Worm (Caenorhabditis elegans): ENCODE data around the gene F23B12.7.

The F23B12.7 gene

DNA sequence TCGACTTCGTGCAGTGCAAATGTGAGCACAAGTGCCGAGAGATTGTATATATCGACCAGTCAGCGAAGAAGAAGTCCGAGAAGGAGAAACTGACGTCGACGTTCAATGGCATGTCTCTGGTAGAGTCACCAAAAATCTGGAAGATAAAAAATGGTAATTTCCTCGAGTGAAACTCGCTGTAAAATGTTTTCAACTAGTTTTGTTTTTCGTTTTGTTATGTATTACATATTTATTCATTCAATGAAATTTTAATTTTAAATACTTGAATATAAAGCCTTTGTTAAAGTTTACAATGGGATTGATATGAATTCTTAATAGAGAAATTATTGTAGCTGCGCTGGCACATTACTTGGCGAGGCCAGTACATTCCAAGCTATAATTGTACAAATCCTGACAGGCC, 29.6 kb upstream of the F23B12.7 start (continued):
- TF ChIP-seq nhr-80 (tag; optimal IDR thresholded peaks at IDR 0.05) (no peak), F37B4.10 (GFP tag; IDR thresholded peaks at IDR 0.05) (no peak), lsl-1 (GFP tag; optimal IDR thresholded peaks at IDR 0.05) (no peak), ztf-25 (GFP tag; IDR thresholded peaks at IDR 0.05) (no peak), mcd-1 (GFP tag; IDR thresholded peaks at IDR 0.05) (no peak; the same call in 1 of the 2 replicates), chd-7 (tag; optimal IDR thresholded peaks at IDR 0.05) (no peak), cebp-1 (GFP tag; IDR thresholded peaks at IDR 0.05) (no peak), cebp-1 (tag; optimal IDR thresholded peaks at IDR 0.05) (peak; percentile 8), F33H1.4 (GFP tag; IDR thresholded peaks at IDR 0.05) (no peak), madf-3 (GFP tag; IDR thresholded peaks at IDR 0.05) (no peak), B0336.3 (GFP tag; IDR thresholded peaks at IDR 0.05) (no peak), lin-54 (GFP tag; optimal IDR thresholded peaks at IDR 0.05) (peak; percentile 4), K11D2.4 (GFP tag; IDR thresholded peaks at IDR 0.05) (no peak), F23B12.7 (tag; optimal IDR thresholded peaks at IDR 0.05; ENCODE audit: insufficient read depth) (no peak), bed-2 (GFP tag; IDR thresholded peaks at IDR 0.05) (no peak), ceh-58 (GFP tag; IDR thresholded peaks at IDR 0.05) (no peak), ztf-26 (tag; optimal IDR thresholded peaks at IDR 0.05) (no peak), aptf-3 (GFP tag; IDR thresholded peaks at IDR 0.05) (no peak), Y95B8A.8 (GFP tag; IDR thresholded peaks at IDR 0.05) (peak; percentile 83; the same call in 1 of the 2 replicates), ZK185.1 (tag; optimal IDR thresholded peaks at IDR 0.05; ENCODE audit: poor library complexity, severe bottlenecking) (no peak), attf-5 (GFP tag; optimal IDR thresholded peaks at IDR 0.05) (no peak), madf-10 (tag; optimal IDR thresholded peaks at IDR 0.05) (no peak), pbrm-1 (GFP tag; IDR thresholded peaks at IDR 0.05) (peak; percentile 51; the same call in 1 of the 2 replicates), sdz-38 (tag; optimal IDR thresholded peaks at IDR 0.05) (no peak), ekl-4 (GFP tag; IDR thresholded peaks at IDR 0.05) (no peak), dpl-1 (GFP tag; optimal IDR thresholded peaks at IDR 0.05) (no peak), lin-26 (GFP tag; IDR thresholded peaks at IDR 0.05) (no peak), tlf-1 (GFP tag; optimal IDR thresholded peaks at IDR 0.05) (no peak), ccch-3 (GFP tag; optimal IDR thresholded peaks at IDR 0.05) (no peak), F39B2.1 (GFP tag; IDR thresholded peaks at IDR 0.05) (no peak), nfya-1 (tag; optimal IDR thresholded peaks at IDR 0.05; ENCODE audit: borderline replicate concordance, insufficient read depth) (no peak), ets-4 (GFP tag; optimal IDR thresholded peaks at IDR 0.05) (no peak), madf-8 (GFP tag; conservative IDR thresholded peaks at IDR 0.05) (no peak), snpc-3.4 (tag; optimal IDR thresholded peaks at IDR 0.05) (peak; percentile 8), ceh-27 (GFP tag; optimal IDR thresholded peaks at IDR 0.05) (no peak), T26A5.8 (tag; optimal IDR thresholded peaks at IDR 0.05) (no peak), repo-1 (tag; optimal IDR thresholded peaks at IDR 0.05) (peak; percentile 21), C06A6.2 (GFP tag; conservative IDR thresholded peaks at IDR 0.05) (no peak), hsf-1 (GFP tag; IDR thresholded peaks at IDR 0.05) (no peak), attf-6 (GFP tag; IDR thresholded peaks at IDR 0.05) (no peak)

DNA sequence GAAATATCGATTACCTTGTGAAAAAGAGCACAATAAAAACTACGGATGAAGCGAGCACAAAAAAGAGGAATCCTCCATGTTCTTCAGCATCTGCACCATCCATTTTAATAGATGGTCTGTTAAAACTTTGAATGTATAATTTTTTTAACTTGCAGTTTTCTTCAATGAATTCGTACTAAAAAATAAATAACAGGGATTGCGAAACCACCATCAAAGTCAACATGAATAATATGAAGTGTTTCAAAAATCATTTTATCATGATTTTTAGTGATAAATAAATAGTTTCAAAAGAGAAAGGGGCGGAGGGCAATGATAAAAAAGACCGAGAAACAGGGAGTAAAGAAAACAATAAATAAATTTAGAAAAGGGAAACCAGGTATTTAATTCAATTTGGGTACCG, 28.2 kb upstream of the F23B12.7 start, which contains the start of gene dhs-22:
TSS of gene dhs-22 (minus strand) at position 116 of the 400 bp plus-strand sequence.
- TF ChIP-seq madf-6 (GFP tag; IDR thresholded peaks at IDR 0.05) (peak; percentile 55), ceh-27 (GFP tag; optimal IDR thresholded peaks at IDR 0.05) (no peak), snpc-1.1 (tag; optimal IDR thresholded peaks at IDR 0.05; ENCODE audit: insufficient read depth) (peak; percentile 4), cebp-1 (GFP tag; IDR thresholded peaks at IDR 0.05) (peak; percentile 57; the same call in 1 of the 2 replicates), cebp-1 (tag; optimal IDR thresholded peaks at IDR 0.05) (peak; percentile 73), hsf-1 (GFP tag; IDR thresholded peaks at IDR 0.05) (peak; percentile 1; the same call in 1 of the 2 replicates), hmg-1.2 (GFP tag; IDR thresholded peaks at IDR 0.05) (0 out of 2 replicates have a peak, but pooled peaks have one; percentile 17), nhr-90 (tag; optimal IDR thresholded peaks at IDR 0.05) (no peak), ceh-100 (GFP tag; IDR thresholded peaks at IDR 0.05) (0 out of 2 replicates have a peak, but pooled peaks have one; percentile 48)

All from whole organism, young adult.